Fruit fly (Drosophila melanogaster): Measurements from ENCODE around the gene vn.
A peak's percentile ranks its signal among the peaks of the same experiment; 100 is the strongest.

vn gene

DNA sequence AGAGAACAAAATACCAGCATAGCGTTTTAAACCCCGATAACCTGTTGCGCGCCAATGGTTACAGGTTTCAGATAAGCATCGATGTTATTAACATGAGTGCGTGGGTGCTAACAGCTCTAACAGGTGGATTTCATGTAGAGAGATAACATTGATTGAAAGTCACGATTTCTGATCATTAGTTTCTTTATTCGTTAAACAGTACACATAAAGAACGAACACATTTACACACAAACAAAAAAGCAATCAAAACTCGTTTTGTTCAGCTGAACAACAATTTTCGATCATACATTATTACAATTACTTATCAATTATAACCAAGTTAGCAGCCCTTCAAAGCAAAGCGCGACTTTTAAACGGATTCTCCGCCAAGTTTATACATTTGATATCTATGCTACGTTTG is 55.8 kb downstream of the vn start (continued):
- TF ChIP-seq Ets97D (GFP tag; optimal IDR thresholded peaks at IDR 0.05) = peak; percentile 49
- no peak for TF ChIP-seq hkb (optimal IDR thresholded peaks at IDR 0.05)
- peak; percentile 66 for TF ChIP-seq hkb (GFP tag; IDR thresholded peaks at IDR 0.05)
- peak; percentile 84 for TF ChIP-seq scrt (GFP tag; optimal IDR thresholded peaks at IDR 0.05)
- TF ChIP-seq Fer3 (tag; optimal IDR thresholded peaks at IDR 0.05) = peak; percentile 19
- peak; percentile 47 for TF ChIP-seq CG30403 (GFP tag; optimal IDR thresholded peaks at IDR 0.05)
- TF ChIP-seq CG7987 (GFP tag; optimal IDR thresholded peaks at IDR 0.05) = no peak
- TF ChIP-seq tin (GFP tag; optimal IDR thresholded peaks at IDR 0.05) = peak; percentile 35
- peak; percentile 30; the same call in 1 of the 2 replicates for TF ChIP-seq Scr (GFP tag; IDR thresholded peaks at IDR 0.05; ENCODE audit: partially characterized antibody)
- TF ChIP-seq Stat92E (GFP tag; optimal IDR thresholded peaks at IDR 0.05) = peak in 1 of 3 experiments; percentile 28
- TF ChIP-seq CG10147 (GFP tag; optimal IDR thresholded peaks at IDR 0.05) = peak; percentile 51
- TF ChIP-seq gsb (GFP tag; IDR thresholded peaks at IDR 0.05) = no peak
- peak; percentile 32 for TF ChIP-seq gfzf (GFP tag; optimal IDR thresholded peaks at IDR 0.05)
- TF ChIP-seq CG9932 (GFP tag; IDR thresholded peaks at IDR 0.05) = no peak
- TF ChIP-seq CG15514 (GFP tag; optimal IDR thresholded peaks at IDR 0.05) = peak; percentile 79
- TF ChIP-seq CG18599 (GFP tag; optimal IDR thresholded peaks at IDR 0.05) = peak; percentile 58
- peak; percentile 34; the same call in 1 of the 2 replicates for TF ChIP-seq stc (GFP tag; IDR thresholded peaks at IDR 0.05)
- peak; percentile 37 for TF ChIP-seq CG17186 (GFP tag; optimal IDR thresholded peaks at IDR 0.05)
- peak; percentile 51 for TF ChIP-seq Side (GFP tag; optimal IDR thresholded peaks at IDR 0.05)
- TF ChIP-seq pan (optimal IDR thresholded peaks at IDR 0.05) = no peak
- TF ChIP-seq pan (GFP tag; optimal IDR thresholded peaks at IDR 0.05 in 1 of 2, IDR thresholded peaks at IDR 0.05 in 1 of 2) = peak in 1 of 2 experiments; percentile 36
- TF ChIP-seq CG1792 (GFP tag; optimal IDR thresholded peaks at IDR 0.05) = peak; percentile 44
- TF ChIP-seq ems (GFP tag; optimal IDR thresholded peaks at IDR 0.05) = peak; percentile 48
- no peak for TF ChIP-seq Dek (tag; optimal IDR thresholded peaks at IDR 0.05)
- no peak for TF ChIP-seq CG12104 (GFP tag; optimal IDR thresholded peaks at IDR 0.05)
- peak; percentile 42 for TF ChIP-seq CG10267 (tag; optimal IDR thresholded peaks at IDR 0.05)
- no peak for TF ChIP-seq CoRest (tag; optimal IDR thresholded peaks at IDR 0.05)
- TF ChIP-seq Doc2 (GFP tag; IDR thresholded peaks at IDR 0.05) = no peak
- no peak for TF ChIP-seq Sox100B (GFP tag; optimal IDR thresholded peaks at IDR 0.05)

DNA sequence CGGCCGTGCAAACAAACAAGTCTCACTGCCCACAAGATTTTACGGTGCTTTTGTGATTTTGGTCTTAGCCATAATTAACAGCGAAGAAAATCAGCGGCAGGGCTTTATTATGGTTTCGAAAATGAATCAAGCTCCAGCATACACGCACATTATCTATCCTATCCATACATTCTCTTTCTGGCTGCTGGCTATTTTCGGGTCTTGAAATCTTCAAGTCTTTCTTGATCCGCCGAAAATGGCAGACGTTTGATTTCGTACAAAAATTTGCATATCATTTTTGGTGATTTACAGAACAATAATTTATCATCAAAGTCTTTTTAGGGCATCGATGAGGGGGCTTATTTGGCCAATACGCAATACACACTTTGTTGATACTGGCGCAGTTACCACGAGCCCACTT is 56.6 kb downstream of the vn start:
- TF ChIP-seq CG30403 (GFP tag; optimal IDR thresholded peaks at IDR 0.05) (no peak), CG8089 (GFP tag; optimal IDR thresholded peaks at IDR 0.05) (no peak), chinmo (GFP tag; IDR thresholded peaks at IDR 0.05; ENCODE audit: partially characterized antibody) (0 out of 4 replicates have a peak, but pooled peaks have one; percentile 8), CG13624 (GFP tag; optimal IDR thresholded peaks at IDR 0.05) (peak; percentile 31), CG12769 (tag; optimal IDR thresholded peaks at IDR 0.05) (peak; percentile 27), CG4282 (GFP tag; optimal IDR thresholded peaks at IDR 0.05) (no peak), CG13894 (tag; optimal IDR thresholded peaks at IDR 0.05) (peak; percentile 90), D19B (GFP tag; optimal IDR thresholded peaks at IDR 0.05) (no peak)

DNA sequence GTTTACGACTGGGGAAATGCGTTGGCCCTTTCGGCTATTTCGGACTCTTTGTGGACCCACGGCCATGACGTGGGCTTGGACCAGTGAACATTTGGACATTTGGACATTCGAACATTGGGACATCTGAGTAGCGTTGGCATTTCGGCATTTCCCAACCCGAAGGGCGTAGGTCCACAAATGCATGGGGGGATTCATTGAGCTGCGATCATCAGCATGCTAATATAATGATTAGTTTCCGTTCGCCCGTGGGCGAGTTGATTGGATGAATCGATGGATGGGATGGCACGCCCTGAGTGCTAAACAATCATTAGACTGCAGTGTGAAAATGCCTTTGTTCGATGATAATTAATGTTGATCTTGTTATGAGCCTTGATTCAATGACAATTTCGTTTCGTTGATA is 58.0 kb downstream of the vn start:
- TF ChIP-seq sr (GFP tag; IDR thresholded peaks at IDR 0.05) = peak; percentile 82
- TF ChIP-seq tap (tag; optimal IDR thresholded peaks at IDR 0.05) = no peak
- TF ChIP-seq hkb (optimal IDR thresholded peaks at IDR 0.05) = no peak
- no peak for TF ChIP-seq hkb (GFP tag; IDR thresholded peaks at IDR 0.05)
- no peak for TF ChIP-seq CG2202 (tag; optimal IDR thresholded peaks at IDR 0.05)
- TF ChIP-seq Nf-YC (tag; optimal IDR thresholded peaks at IDR 0.05) = no peak
- peak; percentile 44 for TF ChIP-seq CG15479 (GFP tag; optimal IDR thresholded peaks at IDR 0.05)
- no peak for TF ChIP-seq usp (GFP tag; optimal IDR thresholded peaks at IDR 0.05)
- no peak for TF ChIP-seq CG14441 (GFP tag; IDR thresholded peaks at IDR 0.05)
- TF ChIP-seq Awh (GFP tag; IDR thresholded peaks at IDR 0.05) = peak; percentile 84
- TF ChIP-seq toy (GFP tag; IDR thresholded peaks at IDR 0.05) = no peak
- TF ChIP-seq Dfd (GFP tag; optimal IDR thresholded peaks at IDR 0.05) = no peak
- TF ChIP-seq vvl (GFP tag; IDR thresholded peaks at IDR 0.05) = peak; percentile 36; the same call in 1 of the 2 replicates
- TF ChIP-seq CG13894 (tag; optimal IDR thresholded peaks at IDR 0.05) = no peak
- peak; percentile 52 for TF ChIP-seq abd-A (tag; optimal IDR thresholded peaks at IDR 0.05)
- TF ChIP-seq stc (GFP tag; IDR thresholded peaks at IDR 0.05) = no peak
- no peak for TF ChIP-seq Dbx (GFP tag; IDR thresholded peaks at IDR 0.05)
- TF ChIP-seq gcm2 (GFP tag; optimal IDR thresholded peaks at IDR 0.05) = no peak

All from whole organism, embryonic.